Worm (Caenorhabditis elegans) whole organism, late embryonic: ENCODE measurements around the gene C05E7.3.

Experiments
- ama-1 ChIP-seq: fragments of 150-350 bp; optimal IDR thresholded peaks from 2 replicates; lab custom pipeline; 2014
- che-1 ChIP-seq: sonication (generic microtip); optimal IDR thresholded peaks from 2 replicates; lab custom pipeline; 2016; ENCODE audit warnings: mild to moderate bottlenecking, missing genetic modification characterization, missing compliant biosample characterization
- ets-4 ChIP-seq: sonication (generic microtip); optimal IDR thresholded peaks from 2 replicates; lab custom pipeline; 2016; ENCODE audit warnings: missing genetic modification characterization, missing compliant biosample characterization
- hlh-13 ChIP-seq: fragments of 200-800 bp; sonication (Bioruptor generic); optimal IDR thresholded peaks from 2 replicates; lab custom pipeline; 2018; ENCODE audit warnings: mild to moderate bottlenecking, missing genetic modification characterization, missing compliant biosample characterization
- hlh-30 ChIP-seq: sonication (generic microtip); optimal IDR thresholded peaks from 2 replicates; lab custom pipeline; 2017; ENCODE audit warnings: antibody characterized with exemption, missing genetic modification characterization, missing compliant biosample characterization; ENCODE audit not compliant: insufficient read depth
- pha-4 ChIP-seq: fragments of 150-350 bp; optimal IDR thresholded peaks from 2 replicates; lab custom pipeline; 2018; ENCODE audit warnings: missing biosample characterization, missing genetic modification reagents, missing genetic modification characterization
- pqm-1 ChIP-seq: sonication (generic microtip); optimal IDR thresholded peaks from 2 replicates; lab custom pipeline; 2016; ENCODE audit warnings: missing genetic modification characterization, missing compliant biosample characterization
- tbx-2 ChIP-seq: sonication (generic microtip); optimal IDR thresholded peaks from 2 replicates; lab custom pipeline; 2016; ENCODE audit warnings: missing genetic modification characterization, missing compliant biosample characterization
- unc-55 ChIP-seq: sonication (generic microtip); optimal IDR thresholded peaks from 2 replicates; lab custom pipeline; 2017; ENCODE audit warnings: missing biosample characterization, missing genetic modification reagents, missing genetic modification characterization

DNA sequence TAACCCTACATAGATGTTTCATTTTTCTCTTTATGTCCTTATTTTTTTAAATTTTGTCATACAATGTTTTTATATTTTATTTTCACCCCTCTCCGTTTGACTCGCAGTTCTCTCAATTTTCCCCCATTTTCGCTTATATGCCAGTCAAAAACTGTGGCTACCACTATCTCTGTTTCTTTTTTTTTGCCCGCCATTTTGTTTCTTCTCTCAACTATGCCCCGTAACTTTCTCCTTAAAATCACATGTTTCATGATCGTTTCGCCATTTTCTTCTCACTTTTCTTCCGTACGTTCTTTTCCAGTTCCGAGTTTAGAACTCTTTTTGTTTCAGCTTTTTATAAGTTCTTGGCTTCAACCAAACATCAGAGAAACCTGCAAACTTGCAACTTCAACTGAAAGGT lies 38.9 kb downstream of the C05E7.3 start, which contains the start of gene pqn-18:
- TF ChIP-seq unc-55 (no peak), ets-4 (tag; lab: Kevin White, UChicago) (no peak), tbx-2 (tag; lab: Kevin White, UChicago) (no peak), hlh-13 (GFP tag; lab: Kevin White, UChicago) (no peak), pqm-1 (tag; lab: Kevin White, UChicago) (no peak), hlh-30 (tag; lab: Kevin White, UChicago) (no peak), pha-4 (tag; lab: Kevin White, UChicago) (no peak), che-1 (no peak), ama-1 (lab: Kevin White, UChicago) (no peak)
